Fruit fly (Drosophila melanogaster): ENCODE measurements around the gene TfIIFalpha.

dm6 chr3R:6334906-6335433, 45.3 kb upstream of the TfIIFalpha start, which contains the start of gene Osi19:
- no peak for TF ChIP-seq pan (optimal IDR thresholded peaks at IDR 0.05)
- no peak for TF ChIP-seq dl (GFP tag; optimal IDR thresholded peaks at IDR 0.05; ENCODE audit: insufficient read depth in 1 of 2, partially characterized antibody in 2 of 2)
- no peak for TF ChIP-seq usp (GFP tag; optimal IDR thresholded peaks at IDR 0.05)
- TF ChIP-seq Mio (GFP tag; optimal IDR thresholded peaks at IDR 0.05): no peak
